Worm (Caenorhabditis elegans) whole organism, L2 larva: ENCODE data around the gene gst-7.
"Not testable (repeated sequence)": the region's sequence is repeated elsewhere in the genome, so short reads cannot be mapped to it uniquely, and the experiment has no call there.

Source experiments
- C34F6.9 ChIP-seq: fragments of 150-350 bp; optimal IDR thresholded peaks from 2 replicates; lab custom pipeline; 2014; ENCODE audit warnings: missing biosample characterization, missing genetic modification characterization
- R02D3.7 ChIP-seq: fragments of 150-350 bp; optimal IDR thresholded peaks from 2 replicates; lab custom pipeline; 2014; ENCODE audit warnings: missing biosample characterization, missing genetic modification characterization
- Y55F3AM.14 ChIP-seq: fragments of 200-800 bp; sonication (Bioruptor generic); optimal IDR thresholded peaks from 2 replicates; lab custom pipeline; 2018; ENCODE audit warnings: mild to moderate bottlenecking, missing genetic modification characterization, missing compliant biosample characterization
- ZK546.5 ChIP-seq: sonication (generic microtip); optimal IDR thresholded peaks from 2 replicates; lab custom pipeline; 2017; ENCODE audit warnings: missing biosample characterization, missing genetic modification characterization
- alr-1 ChIP-seq: fragments of 150-350 bp; optimal IDR thresholded peaks from 2 replicates; lab custom pipeline; 2014; ENCODE audit warnings: missing biosample characterization, missing genetic modification characterization
- aly-2 ChIP-seq: fragments of 150-350 bp; optimal IDR thresholded peaks from 2 replicates; lab custom pipeline; 2014; ENCODE audit warnings: missing biosample characterization, missing genetic modification characterization
- ama-1 ChIP-seq: fragments of 150-350 bp; optimal IDR thresholded peaks from 2 replicates; lab custom pipeline; 2018; ENCODE audit warnings: inconsistent platforms
- blmp-1 ChIP-seq: sonication (generic microtip); optimal IDR thresholded peaks from 2 replicates; lab custom pipeline; 2017; ENCODE audit warnings: missing genetic modification characterization, mild to moderate bottlenecking, missing compliant biosample characterization, antibody characterized with exemption, moderate library complexity; ENCODE audit not compliant: insufficient read depth
- ceh-16 ChIP-seq: fragments of 150-350 bp; optimal IDR thresholded peaks from 2 replicates; lab custom pipeline; 2014; ENCODE audit warnings: missing biosample characterization, missing genetic modification characterization
- ceh-82 ChIP-seq: fragments of 150-350 bp; optimal IDR thresholded peaks from 2 replicates; lab custom pipeline; 2014; ENCODE audit warnings: missing biosample characterization, missing genetic modification characterization
- crh-2 ChIP-seq: sonication (generic microtip); optimal IDR thresholded peaks from 2 replicates; lab custom pipeline; 2017; ENCODE audit warnings: missing biosample characterization, missing genetic modification characterization
- egl-27 ChIP-seq: sonication (generic microtip); optimal IDR thresholded peaks from 3 replicates; lab custom pipeline; 2017; ENCODE audit warnings: missing biosample characterization, missing genetic modification reagents, missing genetic modification characterization
- elt-1 ChIP-seq: fragments of 150-350 bp; optimal IDR thresholded peaks from 2 replicates; lab custom pipeline; 2014; ENCODE audit warnings: missing biosample characterization, missing genetic modification characterization
- elt-3 ChIP-seq: sonication (generic microtip); optimal IDR thresholded peaks from 2 replicates; lab custom pipeline; 2017; ENCODE audit warnings: missing biosample characterization, missing genetic modification characterization
- fos-1 ChIP-seq: fragments of 150-350 bp; optimal IDR thresholded peaks from 2 replicates; lab custom pipeline; 2014; ENCODE audit warnings: missing biosample characterization, missing genetic modification characterization
- gmeb-1 ChIP-seq: fragments of 150-350 bp; optimal IDR thresholded peaks from 2 replicates; lab custom pipeline; 2014; ENCODE audit warnings: missing biosample characterization, missing genetic modification characterization
- lin-11 ChIP-seq: fragments of 150-350 bp; sonication (generic microtip); optimal IDR thresholded peaks from 2 replicates; lab custom pipeline; 2014; ENCODE audit warnings: missing biosample characterization, missing genetic modification characterization, inconsistent platforms, mixed read lengths
- lsy-2 ChIP-seq, 2 experiments: fragments of 150-350 bp in 1 of 2; sonication (generic microtip) in 1 of 2; optimal IDR thresholded peaks; 2 replicates each; lab custom pipeline; 2014 to 2017; ENCODE audit warnings: missing biosample characterization in 2 of 2, missing genetic modification characterization in 2 of 2
- mab-5 ChIP-seq: fragments of 150-350 bp; optimal IDR thresholded peaks from 2 replicates; lab custom pipeline; 2014; ENCODE audit warnings: missing biosample characterization, missing genetic modification characterization
- mbf-1 ChIP-seq: sonication (generic microtip); optimal IDR thresholded peaks from 2 replicates; lab custom pipeline; 2017; ENCODE audit warnings: missing biosample characterization, missing genetic modification characterization
- mdl-1 ChIP-seq, 2 experiments: fragments of 150-350 bp in 1 of 2; sonication (generic microtip) in 1 of 2; optimal IDR thresholded peaks; 2 replicates each; lab custom pipeline; 2017; ENCODE audit warnings: missing biosample characterization in 2 of 2, missing genetic modification characterization in 2 of 2
- nhr-12 ChIP-seq: fragments of 150-350 bp; optimal IDR thresholded peaks from 2 replicates; lab custom pipeline; 2014; ENCODE audit warnings: missing biosample characterization, missing genetic modification characterization
- nhr-21 ChIP-seq: fragments of 150-350 bp; optimal IDR thresholded peaks from 2 replicates; lab custom pipeline; 2014; ENCODE audit warnings: missing biosample characterization, missing genetic modification characterization
- nhr-23 ChIP-seq: fragments of 150-350 bp; optimal IDR thresholded peaks from 2 replicates; lab custom pipeline; 2014; ENCODE audit warnings: missing biosample characterization, missing genetic modification reagents, missing genetic modification characterization
- nhr-237 ChIP-seq: fragments of 150-350 bp; optimal IDR thresholded peaks from 2 replicates; lab custom pipeline; 2014; ENCODE audit warnings: missing biosample characterization, missing genetic modification characterization
- nhr-25 ChIP-seq: fragments of 150-350 bp; sonication (generic microtip); optimal IDR thresholded peaks from 3 replicates; lab custom pipeline; 2014; ENCODE audit warnings: missing biosample characterization, missing genetic modification characterization
- nhr-77 ChIP-seq: fragments of 150-350 bp; optimal IDR thresholded peaks from 2 replicates; lab custom pipeline; 2014; ENCODE audit warnings: missing biosample characterization, missing genetic modification characterization
- sem-4 ChIP-seq: fragments of 150-350 bp; optimal IDR thresholded peaks from 2 replicates; lab custom pipeline; 2014; ENCODE audit warnings: missing biosample characterization, missing genetic modification reagents, missing genetic modification characterization
- sma-3 ChIP-seq: sonication (generic microtip); optimal IDR thresholded peaks from 2 replicates; lab custom pipeline; 2016; ENCODE audit warnings: missing genetic modification reagents, missing genetic modification characterization, missing compliant biosample characterization
- sma-9 ChIP-seq, 2 experiments: fragments of 150-350 bp in 1 of 2; sonication (generic microtip) in 1 of 2; optimal IDR thresholded peaks; 2 replicates each; lab custom pipeline; 2014 to 2016; ENCODE audit warnings: missing genetic modification characterization in 2 of 2, mild to moderate bottlenecking in 1 of 2, missing biosample characterization in 1 of 2, missing compliant biosample characterization in 1 of 2, missing genetic modification reagents in 1 of 2, moderate library complexity in 1 of 2
- unc-39 ChIP-seq: fragments of 150-350 bp; optimal IDR thresholded peaks from 2 replicates; lab custom pipeline; 2014; ENCODE audit warnings: missing biosample characterization, missing genetic modification characterization
- unc-62 ChIP-seq: fragments of 150-350 bp; optimal IDR thresholded peaks from 2 replicates; lab custom pipeline; 2014; ENCODE audit warnings: missing biosample characterization, missing genetic modification reagents, missing genetic modification characterization
- zag-1 ChIP-seq: fragments of 150-350 bp; optimal IDR thresholded peaks from 2 replicates; lab custom pipeline; 2014; ENCODE audit warnings: missing biosample characterization, missing genetic modification characterization
- ztf-11 ChIP-seq: sonication (generic microtip); optimal IDR thresholded peaks from 2 replicates; lab custom pipeline; 2017; ENCODE audit warnings: missing biosample characterization, missing genetic modification characterization
- ztf-4 ChIP-seq: fragments of 150-350 bp; optimal IDR thresholded peaks from 2 replicates; lab custom pipeline; 2014; ENCODE audit warnings: missing biosample characterization, missing genetic modification characterization

Gene gst-7

DNA sequence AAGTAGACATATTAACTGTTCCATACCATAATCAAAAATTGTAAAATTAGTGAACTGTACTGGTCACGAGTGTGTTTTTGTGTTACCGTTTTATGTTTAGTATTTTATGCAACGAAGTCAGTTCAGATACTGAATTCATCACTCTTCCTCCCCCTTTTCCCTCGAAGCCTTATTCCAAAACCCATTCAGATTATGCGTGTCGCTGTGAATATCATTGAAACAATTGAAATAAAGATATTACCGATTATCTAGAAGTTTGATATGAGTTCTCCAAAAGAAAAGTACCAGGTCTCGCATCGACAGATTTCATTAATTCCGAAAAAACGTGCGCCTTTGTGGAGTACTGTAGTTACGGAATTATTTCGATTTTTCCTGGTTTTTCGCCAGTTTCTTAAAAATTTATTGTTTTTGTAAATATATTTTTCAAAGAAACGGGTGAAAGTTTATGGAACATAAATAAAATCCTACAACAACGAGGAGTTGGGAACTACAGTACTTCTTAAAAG is 22.9 kb upstream of the gst-7 start:
- no peak for TF ChIP-seq alr-1 (tag; lab: Kevin White, UChicago)
- TF ChIP-seq ZK546.5: no peak
- peak; percentile 35 for TF ChIP-seq ztf-4 (tag; lab: Kevin White, UChicago)
- no peak for TF ChIP-seq gmeb-1
- TF ChIP-seq ama-1 (lab: Kevin White, UChicago): peak; percentile 59
- TF ChIP-seq lin-11: no peak

DNA sequence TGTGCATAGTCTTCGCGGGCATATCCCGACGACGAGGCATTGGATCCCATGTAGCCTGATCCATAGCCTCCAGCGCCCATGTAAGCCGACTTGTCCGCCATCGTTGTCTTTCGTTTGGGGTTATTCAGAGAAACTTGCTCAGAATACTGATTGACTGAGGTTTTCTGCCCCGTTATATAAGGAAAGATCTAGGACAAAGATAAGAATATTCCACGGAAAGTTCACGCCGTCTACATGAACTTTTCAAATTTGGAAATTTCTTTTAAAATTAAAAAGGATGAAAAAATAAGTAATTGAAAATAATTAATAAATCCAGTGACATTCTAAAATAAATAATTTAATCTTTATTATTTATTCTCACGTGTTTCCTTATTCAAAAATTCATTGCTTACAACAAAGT is 21.6 kb upstream of the gst-7 start, which contains the start of the genes nspd-5 and F11G11.4:
nspd-5 (minus strand) TSS at position 101 of the 400 bp plus-strand sequence.
F11G11.4 (plus strand) TSS at position 335 of the 400 bp plus-strand sequence.
- TF ChIP-seq nhr-23; nhr-237 (tag; lab: Kevin White, UChicago); nhr-12 (tag; lab: Kevin White, UChicago): not testable (repeated sequence)

DNA sequence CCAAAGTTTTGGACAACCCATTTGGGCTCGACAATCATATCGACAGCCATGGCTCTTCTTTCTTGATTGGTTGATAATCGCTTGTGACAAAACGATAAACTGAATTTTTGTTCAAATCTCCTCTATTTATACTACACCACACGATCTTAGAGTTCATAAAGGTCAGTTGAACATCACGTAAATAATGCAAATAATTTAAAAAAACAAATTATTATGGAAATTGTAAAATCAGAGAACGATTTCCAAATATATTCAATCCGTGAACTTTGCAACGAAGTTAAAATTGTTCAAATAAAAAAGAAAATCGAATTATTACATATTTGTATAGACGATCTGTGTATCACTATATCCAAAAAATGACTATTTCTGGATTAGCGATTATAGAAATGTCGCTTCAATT is 18.5 kb upstream of the gst-7 start, which contains the start of the genes mpst-4 and F11G11.14:
mpst-4 (minus strand) TSS at position 101 of the 400 bp plus-strand sequence.
F11G11.14 (plus strand) TSS at position 325 of the 400 bp plus-strand sequence.
- TF ChIP-seq ztf-11 (tag; lab: Kevin White, UChicago): no peak
- no peak for TF ChIP-seq sma-3
- no peak for TF ChIP-seq nhr-12 (tag; lab: Kevin White, UChicago)
- no peak for TF ChIP-seq lsy-2 (tag; optimal IDR thresholded peaks at IDR 0.05; lab: Kevin White, UChicago)
- no peak for TF ChIP-seq unc-39 (tag; lab: Kevin White, UChicago)
- TF ChIP-seq R02D3.7 (tag; lab: Kevin White, UChicago): no peak
- TF ChIP-seq zag-1: no peak
- no peak for TF ChIP-seq lin-11
- TF ChIP-seq nhr-23: no peak
- TF ChIP-seq ceh-16: no peak
- TF ChIP-seq nhr-25 (tag; lab: Kevin White, UChicago): no peak
- no peak for TF ChIP-seq sem-4 (tag; lab: Kevin White, UChicago)
- TF ChIP-seq egl-27: no peak

DNA sequence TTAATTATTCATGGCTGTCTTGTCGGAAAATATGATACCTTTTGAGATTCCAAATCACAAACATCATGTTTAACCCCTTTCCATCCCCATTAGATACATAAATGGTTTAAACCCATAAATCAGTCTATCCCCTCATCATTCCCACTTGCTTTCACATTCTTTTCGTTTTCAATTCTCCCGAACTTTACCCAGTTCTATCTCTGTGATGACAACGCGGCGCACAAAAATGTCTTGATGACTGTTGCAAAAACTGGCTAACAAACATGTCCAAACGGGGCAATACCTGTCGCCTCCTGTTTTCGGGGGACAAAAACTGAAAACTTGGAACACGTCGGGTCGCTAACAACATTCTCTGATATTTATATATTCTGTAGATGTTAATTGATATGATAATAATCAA is 15.8 kb upstream of the gst-7 start:
- TF ChIP-seq elt-3 (peak; percentile 41), ztf-4 (tag; lab: Kevin White, UChicago) (no peak), mbf-1 (no peak), unc-62 (GFP tag; lab: Kevin White, UChicago) (peak; percentile 56), sma-9 (GFP tag; optimal IDR thresholded peaks at IDR 0.05; lab: Kevin White, UChicago) (no peak), sma-9 (tag; optimal IDR thresholded peaks at IDR 0.05; lab: Kevin White, UChicago) (no peak), sem-4 (tag; lab: Kevin White, UChicago) (no peak), elt-1 (tag; lab: Kevin White, UChicago) (no peak), sma-3 (no peak), lin-11 (no peak), ZK546.5 (no peak), nhr-77 (tag; lab: Kevin White, UChicago) (no peak), R02D3.7 (tag; lab: Kevin White, UChicago) (no peak), nhr-237 (tag; lab: Kevin White, UChicago) (no peak), blmp-1 (tag; lab: Kevin White, UChicago) (peak; percentile 67), egl-27 (no peak), nhr-21 (peak; percentile 84), zag-1 (no peak), alr-1 (tag; lab: Kevin White, UChicago) (no peak), aly-2 (tag; lab: Kevin White, UChicago) (no peak), Y55F3AM.14 (no peak), fos-1 (tag; lab: Kevin White, UChicago) (peak; percentile 27), mdl-1 (tag; optimal IDR thresholded peaks at IDR 0.05; lab: Kevin White, UChicago) (no peak), nhr-25 (tag; lab: Kevin White, UChicago) (peak; percentile 47), mab-5 (tag; lab: Kevin White, UChicago) (no peak), lsy-2 (tag; optimal IDR thresholded peaks at IDR 0.05; lab: Kevin White, UChicago) (no peak), ama-1 (lab: Kevin White, UChicago) (peak; percentile 81), ztf-11 (tag; lab: Kevin White, UChicago) (no peak), C34F6.9 (tag; lab: Kevin White, UChicago) (no peak), nhr-12 (tag; lab: Kevin White, UChicago) (no peak), ceh-82 (no peak)

DNA sequence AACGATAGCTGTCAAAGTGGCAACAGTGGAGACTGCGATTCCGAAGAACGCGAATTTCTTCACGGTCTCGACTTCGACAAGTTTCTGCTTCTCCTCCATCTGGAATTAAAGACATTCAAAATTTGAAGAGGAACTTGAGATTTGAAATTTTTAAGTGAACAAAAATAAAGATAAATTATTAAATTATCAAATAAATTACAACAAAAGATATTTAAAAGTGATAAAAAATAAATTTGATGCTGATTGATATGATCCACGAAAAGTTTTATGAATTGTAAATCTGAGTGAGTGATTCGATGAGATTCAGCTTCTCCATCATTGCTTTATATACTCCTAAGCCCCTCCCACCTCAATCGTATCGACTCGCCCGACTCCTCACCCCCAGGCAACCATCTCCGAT is 14.4 kb upstream of the gst-7 start, which contains the start of gene col-17:
col-17 (minus strand) TSS at position 101 of the 400 bp plus-strand sequence.
- TF ChIP-seq blmp-1 (tag; lab: Kevin White, UChicago) (no peak), ceh-82 (no peak), aly-2 (tag; lab: Kevin White, UChicago) (no peak), crh-2 (tag; lab: Kevin White, UChicago) (no peak), nhr-12 (tag; lab: Kevin White, UChicago) (no peak)
